Fruit fly (Drosophila melanogaster) whole organism, embryonic: Measurements from ENCODE around the gene CG46270.

Experiments
- CG10959 ChIP-seq: fragments of 200-800 bp; sonication (Bioruptor generic); IDR thresholded peaks from 2 replicates; pipeline ENCODE4 v1.3.6; 2022; ENCODE audit warnings: missing biosample characterization, missing genetic modification characterization
- CG14710 ChIP-seq: fragments of 200-800 bp; sonication (Bioruptor generic); optimal IDR thresholded peaks from 3 replicates; lab custom pipeline; 2019; ENCODE audit warnings: missing biosample characterization, mild to moderate bottlenecking, missing genetic modification characterization, moderate library complexity
- CG16813 ChIP-seq: fragments of 200-800 bp; sonication (Bioruptor generic); IDR thresholded peaks from 3 replicates; pipeline ENCODE4 v1.3.6; 2022; ENCODE audit warnings: missing biosample characterization, missing genetic modification characterization; ENCODE audit not compliant: partially characterized antibody
- CG18262 ChIP-seq: fragments of 200-800 bp; optimal IDR thresholded peaks from 3 replicates; lab custom pipeline; 2019; ENCODE audit warnings: missing biosample characterization, mild to moderate bottlenecking, missing genetic modification characterization, moderate library complexity
- CG18599 ChIP-seq: fragments of 200-800 bp; sonication (Bioruptor generic); optimal IDR thresholded peaks from 3 replicates; lab custom pipeline; 2017; ENCODE audit warnings: missing biosample characterization, missing genetic modification characterization, mild to moderate bottlenecking, moderate library complexity, missing genetic modification reagents
- CG2116 ChIP-seq: fragments of 200-800 bp; sonication (Bioruptor generic); optimal IDR thresholded peaks from 3 replicates; lab custom pipeline; 2018; ENCODE audit warnings: missing biosample characterization, mild to moderate bottlenecking, missing genetic modification characterization
- CG2712 ChIP-seq: fragments of 200-800 bp; optimal IDR thresholded peaks from 3 replicates; lab custom pipeline; 2019; ENCODE audit warnings: missing biosample characterization, mild to moderate bottlenecking, missing genetic modification characterization, moderate library complexity
- CG3065 ChIP-seq: fragments of 200-800 bp; sonication (Bioruptor generic); optimal IDR thresholded peaks from 2 replicates; lab custom pipeline; 2016; ENCODE audit warnings: missing biosample characterization, missing genetic modification characterization
- CG31441 ChIP-seq: fragments of 200-800 bp; sonication (Bioruptor generic); IDR thresholded peaks from 2 replicates; pipeline ENCODE4 v1.3.6; 2022; ENCODE audit warnings: missing biosample characterization, missing genetic modification characterization
- CG34422 ChIP-seq: fragments of 200-800 bp; sonication (Bioruptor generic); IDR thresholded peaks from 3 replicates; pipeline ENCODE4 v1.3.6; 2022; ENCODE audit warnings: missing biosample characterization, missing genetic modification characterization
- CG4617 ChIP-seq: fragments of 200-800 bp; sonication (Bioruptor generic); optimal IDR thresholded peaks from 3 replicates; lab custom pipeline; 2016; ENCODE audit warnings: missing biosample characterization, missing genetic modification characterization, borderline replicate concordance
- CG5180 ChIP-seq: fragments of 200-800 bp; sonication (Bioruptor generic); optimal IDR thresholded peaks from 3 replicates; lab custom pipeline; 2017; ENCODE audit warnings: missing biosample characterization, missing genetic modification characterization, mild to moderate bottlenecking, moderate library complexity, missing genetic modification reagents
- CG6791 ChIP-seq: fragments of 200-800 bp; sonication (Bioruptor generic); IDR thresholded peaks from 3 replicates; pipeline ENCODE4 v1.3.6; 2022; ENCODE audit warnings: missing biosample characterization, missing genetic modification characterization; ENCODE audit not compliant: partially characterized antibody
- CG6813 ChIP-seq: fragments of 200-800 bp; sonication (Bioruptor generic); optimal IDR thresholded peaks from 2 replicates; lab custom pipeline; 2017; ENCODE audit warnings: missing biosample characterization, missing genetic modification characterization, mild to moderate bottlenecking, moderate library complexity, missing genetic modification reagents
- Chrac-16 ChIP-seq: fragments of 200-800 bp; sonication (Bioruptor generic); optimal IDR thresholded peaks from 3 replicates; lab custom pipeline; 2016; ENCODE audit warnings: missing biosample characterization, missing genetic modification characterization
- Doc3 ChIP-seq: fragments of 200-800 bp; sonication (Bioruptor generic); IDR thresholded peaks from 3 replicates; pipeline ENCODE4 v1.3.6; 2022; ENCODE audit warnings: missing biosample characterization, missing genetic modification characterization; ENCODE audit not compliant: partially characterized antibody
- Dref ChIP-seq: fragments of 200-800 bp; sonication (Bioruptor generic); IDR thresholded peaks from 2 replicates; pipeline ENCODE4 v1.3.6; 2022; ENCODE audit warnings: missing biosample characterization, missing genetic modification characterization
- E2f2 ChIP-seq: fragments of 200-800 bp; sonication (Bioruptor generic); IDR thresholded peaks from 2 replicates; pipeline ENCODE4 v1.3.6; 2022; ENCODE audit warnings: missing biosample characterization, missing genetic modification characterization
- HLH4C ChIP-seq: fragments of 200-800 bp; sonication (Bioruptor generic); IDR thresholded peaks from 3 replicates; pipeline ENCODE4 v1.3.6; 2022; ENCODE audit warnings: missing biosample characterization, missing genetic modification characterization; ENCODE audit not compliant: partially characterized antibody
- HLHmδ ChIP-seq: fragments of 200-800 bp; sonication (Bioruptor generic); optimal IDR thresholded peaks from 2 replicates; lab custom pipeline; 2018; ENCODE audit warnings: missing biosample characterization, mild to moderate bottlenecking, missing genetic modification characterization, moderate library complexity
- Hsf ChIP-seq: fragments of 200-800 bp; sonication (Bioruptor generic); optimal IDR thresholded peaks from 3 replicates; lab custom pipeline; 2016; ENCODE audit warnings: missing biosample characterization, missing genetic modification characterization
- Lpt ChIP-seq: fragments of >200 bp; optimal IDR thresholded peaks from 2 replicates; lab custom pipeline; 2018; ENCODE audit warnings: missing biosample characterization, missing genetic modification characterization
- MBD-R2 ChIP-seq: fragments of 200-800 bp; sonication (Bioruptor generic); IDR thresholded peaks from 2 replicates; pipeline ENCODE4 v1.3.6; 2022; ENCODE audit warnings: missing biosample characterization, missing genetic modification characterization
- Mad ChIP-seq: fragments of 200-800 bp; sonication (Bioruptor generic); optimal IDR thresholded peaks from 2 replicates; lab custom pipeline; 2016; ENCODE audit warnings: missing biosample characterization, missing genetic modification characterization
- NfI ChIP-seq: fragments of 200-800 bp; sonication (Bioruptor generic); optimal IDR thresholded peaks from 3 replicates; lab custom pipeline; 2018; ENCODE audit warnings: missing biosample characterization, mild to moderate bottlenecking, missing genetic modification characterization, moderate library complexity
- Opbp ChIP-seq: fragments of 200-800 bp; sonication (Bioruptor generic); IDR thresholded peaks from 3 replicates; pipeline ENCODE4 v1.3.6; 2022; ENCODE audit warnings: missing biosample characterization, missing genetic modification characterization; ENCODE audit not compliant: partially characterized antibody
- YL-1 ChIP-seq: fragments of 200-800 bp; sonication (Bioruptor generic); optimal IDR thresholded peaks from 3 replicates; lab custom pipeline; 2017; ENCODE audit warnings: missing biosample characterization, mild to moderate bottlenecking, missing genetic modification characterization
- abd-A ChIP-seq: fragments of 200-800 bp; sonication (Bioruptor generic); optimal IDR thresholded peaks from 3 replicates; lab custom pipeline; 2019; ENCODE audit warnings: missing biosample characterization, mild to moderate bottlenecking, missing genetic modification characterization, moderate library complexity
- amos ChIP-seq: fragments of 200-800 bp; sonication (Bioruptor generic); IDR thresholded peaks from 2 replicates; pipeline ENCODE4 v1.3.6; 2022; ENCODE audit warnings: missing biosample characterization, missing genetic modification characterization; ENCODE audit not compliant: partially characterized antibody
- ash1 ChIP-seq: fragments of 200-800 bp; sonication (Bioruptor generic); optimal IDR thresholded peaks from 2 replicates; lab custom pipeline; 2018; ENCODE audit warnings: missing biosample characterization, mild to moderate bottlenecking, missing genetic modification characterization
- bigmax ChIP-seq: fragments of 200-800 bp; sonication (Bioruptor generic); optimal IDR thresholded peaks from 2 replicates; lab custom pipeline; 2018; ENCODE audit warnings: missing biosample characterization, mild to moderate bottlenecking, missing genetic modification characterization
- bsh ChIP-seq, 2 experiments: fragments of 200-800 bp; sonication (Bioruptor generic); optimal IDR thresholded peaks; 2 replicates each; lab custom pipeline; 2017 to 2018; ENCODE audit warnings: mild to moderate bottlenecking in 2 of 2, missing biosample characterization in 2 of 2, missing genetic modification characterization in 2 of 2, moderate library complexity in 1 of 2
- crc ChIP-seq: fragments of 200-800 bp; sonication (Bioruptor generic); optimal IDR thresholded peaks from 2 replicates; lab custom pipeline; 2016; ENCODE audit warnings: missing biosample characterization, missing genetic modification characterization
- ems ChIP-seq: fragments of 200-800 bp; sonication (Bioruptor generic); optimal IDR thresholded peaks from 3 replicates; lab custom pipeline; 2016; ENCODE audit warnings: missing biosample characterization, missing genetic modification characterization
- en ChIP-seq: fragments of 200-800 bp; sonication (Bioruptor generic); optimal IDR thresholded peaks from 2 replicates; lab custom pipeline; 2016; ENCODE audit warnings: missing biosample characterization, missing genetic modification characterization
- gce ChIP-seq: fragments of 200-800 bp; sonication (Bioruptor generic); IDR thresholded peaks from 3 replicates; pipeline ENCODE4 v1.3.6; 2022; ENCODE audit warnings: missing biosample characterization, missing genetic modification characterization
- hb ChIP-seq: fragments of 200-800 bp; sonication (Bioruptor generic); IDR thresholded peaks from 3 replicates; pipeline ENCODE4 v1.3.6; 2022; ENCODE audit warnings: missing biosample characterization, missing genetic modification characterization; ENCODE audit not compliant: partially characterized antibody
- hbn ChIP-seq: fragments of 200-800 bp; sonication (Bioruptor generic); IDR thresholded peaks from 2 replicates; pipeline ENCODE4 v1.3.6; 2022; ENCODE audit warnings: missing biosample characterization, missing genetic modification characterization; ENCODE audit not compliant: partially characterized antibody
- inv ChIP-seq: fragments of 200-800 bp; sonication (Bioruptor generic); IDR thresholded peaks from 2 replicates; pipeline ENCODE4 v1.3.6; 2022; ENCODE audit warnings: missing biosample characterization, missing genetic modification characterization; ENCODE audit not compliant: partially characterized antibody
- luna ChIP-seq: fragments of 200-800 bp; sonication (Bioruptor generic); optimal IDR thresholded peaks from 2 replicates; lab custom pipeline; 2016; ENCODE audit warnings: missing biosample characterization, missing genetic modification characterization
- nmo ChIP-seq: fragments of 200-800 bp; sonication (Bioruptor generic); optimal IDR thresholded peaks from 2 replicates; lab custom pipeline; 2018; ENCODE audit warnings: missing biosample characterization, mild to moderate bottlenecking, missing genetic modification characterization, moderate library complexity
- pho ChIP-seq: fragments of 200-800 bp; sonication (Bioruptor generic); optimal IDR thresholded peaks from 2 replicates; lab custom pipeline; 2016; ENCODE audit warnings: missing biosample characterization, missing genetic modification characterization
- sd ChIP-seq: fragments of 200-800 bp; sonication (Bioruptor generic); optimal IDR thresholded peaks from 3 replicates; lab custom pipeline; 2018; ENCODE audit warnings: missing biosample characterization, mild to moderate bottlenecking, missing genetic modification characterization, moderate library complexity
- slou ChIP-seq: fragments of 200-800 bp; sonication (Bioruptor generic); optimal IDR thresholded peaks from 3 replicates; lab custom pipeline; 2016; ENCODE audit warnings: missing biosample characterization, missing genetic modification characterization
- ssp ChIP-seq: fragments of 200-800 bp; sonication (Bioruptor generic); IDR thresholded peaks from 2 replicates; pipeline ENCODE4 v1.3.6; 2022; ENCODE audit warnings: missing biosample characterization, missing genetic modification characterization
- tap ChIP-seq: fragments of 200-800 bp; optimal IDR thresholded peaks from 3 replicates; lab custom pipeline; 2019; ENCODE audit warnings: missing biosample characterization, mild to moderate bottlenecking, missing genetic modification characterization, moderate library complexity
- trh ChIP-seq: fragments of 200-800 bp; sonication (Bioruptor generic); optimal IDR thresholded peaks from 2 replicates; lab custom pipeline; 2016; ENCODE audit warnings: missing biosample characterization, missing genetic modification characterization
- vvl ChIP-seq: fragments of 200-800 bp; sonication (Bioruptor generic); IDR thresholded peaks from 2 replicates; pipeline ENCODE4 v1.3.6; 2022; ENCODE audit warnings: missing biosample characterization, missing genetic modification characterization

Gene CG46270

DNA sequence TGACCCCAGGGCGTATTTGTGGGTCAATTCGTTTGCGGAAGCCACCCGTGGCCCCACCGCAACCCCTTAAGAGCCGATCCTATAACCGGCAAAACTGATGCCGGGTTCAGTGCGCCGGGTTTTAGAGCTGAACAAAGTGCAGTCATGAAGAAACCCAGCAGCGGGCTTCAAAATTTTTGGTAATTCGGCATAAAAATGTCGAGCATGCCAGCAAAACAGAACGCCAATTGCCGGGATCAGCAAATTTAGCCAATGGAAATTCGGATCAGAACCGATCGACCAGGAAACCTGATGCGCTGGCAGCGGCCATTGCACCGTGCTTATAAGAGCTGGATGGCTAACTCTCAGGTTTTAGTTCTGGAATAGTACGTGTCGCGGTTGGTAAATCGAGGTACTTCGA lies 20.6 kb downstream of the CG46270 start:
- TF ChIP-seq NfI (GFP tag; lab: Kevin White, UChicago), result no peak
- TF ChIP-seq bsh (GFP tag; optimal IDR thresholded peaks at IDR 0.05; lab: Kevin White, UChicago), result no peak

DNA sequence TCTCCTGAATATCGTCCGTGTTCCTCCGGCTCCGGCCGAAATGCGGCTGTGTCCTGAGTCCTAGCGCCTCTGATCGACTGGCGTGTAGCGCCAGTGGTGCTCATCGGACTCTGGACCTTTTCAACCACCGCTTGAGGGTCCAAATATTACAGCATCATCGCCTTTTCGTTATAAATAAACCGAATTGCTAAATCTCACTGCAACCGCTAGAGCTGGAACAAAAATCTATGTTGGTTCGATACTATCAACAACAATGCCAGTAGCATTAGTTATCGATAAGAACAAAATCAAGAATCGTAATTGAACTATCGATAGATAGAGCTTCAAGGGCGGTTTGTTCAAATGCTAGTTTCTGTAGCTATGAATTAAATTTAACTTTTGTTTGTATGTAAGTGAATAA lies 21.2 kb downstream of the CG46270 start, which contains the start of gene CG6325:
Gene CG6325, minus strand, starts transcription at position 220 of the 400 bp plus-strand sequence.
- TF ChIP-seq ash1 (GFP tag; lab: Kevin White, UChicago), result no peak
- TF ChIP-seq hbn (GFP tag; lab: Robert Waterston, UW), result peak; percentile 99
- TF ChIP-seq CG2712, result no peak
- no peak for TF ChIP-seq HLHmδ
- no peak for TF ChIP-seq CG34422 (GFP tag; lab: Robert Waterston, UW)
- peak; percentile 19 for TF ChIP-seq nmo (GFP tag; lab: Kevin White, UChicago)
- TF ChIP-seq bigmax (GFP tag; lab: Kevin White, UChicago), result no peak
- no peak for TF ChIP-seq en (GFP tag; lab: Kevin White, UChicago)
- no peak for TF ChIP-seq crc (GFP tag; lab: Kevin White, UChicago)
- no peak for TF ChIP-seq tap (tag; lab: Kevin White, UChicago)
- TF ChIP-seq sd (tag; lab: Kevin White, UChicago), result no peak
- TF ChIP-seq abd-A (tag; lab: Kevin White, UChicago), result no peak
- peak; percentile 75 for TF ChIP-seq MBD-R2 (GFP tag; lab: Robert Waterston, UW)
- peak; percentile 99 for TF ChIP-seq amos
- TF ChIP-seq CG10959 (GFP tag; lab: Robert Waterston, UW), result no peak
- TF ChIP-seq ssp (GFP tag; lab: Robert Waterston, UW), result no peak
- peak; percentile 31 for TF ChIP-seq YL-1 (GFP tag; lab: Kevin White, UChicago)
- TF ChIP-seq vvl (GFP tag; lab: Robert Waterston, UW), result peak; percentile 53; the same call in 1 of the 2 replicates
- TF ChIP-seq CG6813, result no peak
- peak; percentile 98 for TF ChIP-seq Opbp (GFP tag; lab: Robert Waterston, UW)
- no peak for TF ChIP-seq trh
- TF ChIP-seq Doc3 (GFP tag; lab: Robert Waterston, UW), result peak; percentile 98
- TF ChIP-seq HLH4C (GFP tag; lab: Robert Waterston, UW), result peak; percentile 99
- no peak for TF ChIP-seq Lpt (GFP tag; lab: Kevin White, UChicago)
- TF ChIP-seq Dref (GFP tag; lab: Robert Waterston, UW), result peak; percentile 99
- no peak for TF ChIP-seq CG18262 (tag; lab: Kevin White, UChicago)
- no peak for TF ChIP-seq CG31441 (GFP tag; lab: Robert Waterston, UW)
- TF ChIP-seq E2f2 (GFP tag; lab: Robert Waterston, UW), result peak; percentile 96
- TF ChIP-seq Chrac-16 (GFP tag; lab: Kevin White, UChicago), result no peak
- TF ChIP-seq hb (GFP tag; lab: Robert Waterston, UW), result peak; percentile 98
- TF ChIP-seq slou (GFP tag; lab: Kevin White, UChicago), result no peak
- peak; percentile 19 for TF ChIP-seq luna
- TF ChIP-seq CG2116 (GFP tag; lab: Kevin White, UChicago), result peak; percentile 84
- TF ChIP-seq Hsf (GFP tag; lab: Kevin White, UChicago), result no peak
- no peak for TF ChIP-seq CG18599 (GFP tag; lab: Kevin White, UChicago)
- no peak for TF ChIP-seq Mad (GFP tag; lab: Kevin White, UChicago)
- TF ChIP-seq CG6791, result peak; percentile 99
- TF ChIP-seq CG5180 (GFP tag; lab: Kevin White, UChicago), result no peak
- TF ChIP-seq gce, result no peak
- TF ChIP-seq CG16813, result peak; percentile 97
- peak; percentile 48 for TF ChIP-seq CG14710 (tag; lab: Kevin White, UChicago)
- TF ChIP-seq ems (GFP tag; lab: Kevin White, UChicago), result no peak
- no peak for TF ChIP-seq CG3065 (GFP tag; lab: Kevin White, UChicago)
- no peak for TF ChIP-seq pho (GFP tag; lab: Kevin White, UChicago)
- peak; percentile 95 for TF ChIP-seq inv (GFP tag; lab: Robert Waterston, UW)
- peak; percentile 64 for TF ChIP-seq CG4617
